Worm (Caenorhabditis elegans) whole organism, L3 larva: ENCODE results near the gene F10D2.10.

ENCODE experiments used
- ama-1 ChIP-seq: fragments of 150-350 bp; optimal IDR thresholded peaks from 2 replicates; lab custom pipeline; 2018
- fkh-10 ChIP-seq: sonication (generic microtip); optimal IDR thresholded peaks from 2 replicates; lab custom pipeline; 2017; ENCODE audit warnings: missing biosample characterization, missing genetic modification reagents, missing genetic modification characterization
- mdl-1 ChIP-seq: fragments of 150-350 bp; optimal IDR thresholded peaks from 2 replicates; lab custom pipeline; 2014; ENCODE audit warnings: missing biosample characterization, missing genetic modification characterization
- nhr-237 ChIP-seq: fragments of 150-350 bp; optimal IDR thresholded peaks from 2 replicates; lab custom pipeline; 2014; ENCODE audit warnings: missing biosample characterization, missing genetic modification characterization
- nhr-77 ChIP-seq: fragments of 150-350 bp; optimal IDR thresholded peaks from 2 replicates; lab custom pipeline; 2014; ENCODE audit warnings: missing biosample characterization, missing genetic modification characterization
- snpc-4 ChIP-seq: fragments of 150-350 bp; optimal IDR thresholded peaks from 2 replicates; lab custom pipeline; 2014; ENCODE audit warnings: missing biosample characterization, missing genetic modification characterization
- tbx-2 ChIP-seq: sonication (generic microtip); optimal IDR thresholded peaks from 2 replicates; lab custom pipeline; 2016; ENCODE audit warnings: mild to moderate bottlenecking, missing genetic modification characterization, missing compliant biosample characterization

ce11 chrV:7157089-7157488, 1.1 kb upstream of the F10D2.10 start, which contains the start of gene ugt-39:
- TF ChIP-seq ama-1 (no peak), fkh-10 (GFP tag; lab: Kevin White, UChicago) (no peak), mdl-1 (tag; lab: Kevin White, UChicago) (no peak), snpc-4 (tag; lab: Kevin White, UChicago) (no peak), nhr-77 (tag; lab: Kevin White, UChicago) (no peak), tbx-2 (tag; lab: Kevin White, UChicago) (no peak), nhr-237 (tag; lab: Kevin White, UChicago) (no peak)
